Fruit fly (Drosophila melanogaster): ENCODE measurements around the gene CG7560.

dm6 chr3L:11400262-11400661 lies 24.7 kb upstream of the CG7560 start:
- TF ChIP-seq Hr39 (GFP tag; optimal IDR thresholded peaks at IDR 0.05) (no peak), CG11762 (GFP tag; optimal IDR thresholded peaks at IDR 0.05; ENCODE audit: insufficient read depth) (no peak), Blimp-1 (GFP tag; optimal IDR thresholded peaks at IDR 0.05) (no peak), Eip75B (GFP tag; optimal IDR thresholded peaks at IDR 0.05) (no peak), CG16779 (tag; optimal IDR thresholded peaks at IDR 0.05) (no peak), eg (GFP tag; IDR thresholded peaks at IDR 0.05) (no peak), CG6163 (GFP tag; IDR thresholded peaks at IDR 0.05) (no peak), svp (GFP tag) (no peak), CG8632 (GFP tag; optimal IDR thresholded peaks at IDR 0.05) (no peak), net (GFP tag; optimal IDR thresholded peaks at IDR 0.05) (no peak), Lpt (GFP tag; optimal IDR thresholded peaks at IDR 0.05) (no peak), CG34406 (GFP tag; optimal IDR thresholded peaks at IDR 0.05) (no peak)

Measured in whole organism, prepupa.